ENCODE assay signal across 1 fruit fly cellular context in the genomic region with DNA sequence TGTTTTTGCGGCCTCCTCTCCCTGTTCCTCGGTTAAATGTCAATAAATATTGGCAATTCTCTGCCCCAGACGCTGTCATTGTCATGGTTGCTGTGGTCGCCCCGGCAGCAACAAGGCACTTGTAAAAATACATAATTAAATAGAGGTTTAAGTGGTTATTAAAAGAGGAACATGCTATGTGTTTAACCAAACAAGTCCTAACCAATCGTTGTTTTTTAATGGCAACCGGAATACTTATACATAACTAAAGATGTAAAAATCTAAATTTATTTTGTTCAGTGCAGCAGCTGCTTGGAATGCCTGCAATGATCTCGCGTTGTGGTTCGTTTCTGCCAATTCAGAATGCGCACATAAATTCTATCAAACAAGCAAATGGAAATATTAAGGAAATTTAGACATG.
TF ChIP-seq lines count a peak whose summit lies in the region.

No protein-coding gene starts in this region.

TF ChIP-seq in whole organism, prepupa, 60 proteins besides CTCF, POLR2A, EP300 and RAD21 (continued from another document):
- TF ChIP-seq CG11762 (GFP tag; optimal IDR thresholded peaks at IDR 0.05; lab: Kevin White, UChicago; ENCODE audit: insufficient read depth) (no peak), CG6808 (GFP tag; optimal IDR thresholded peaks at IDR 0.05; lab: Kevin White, UChicago) (peak; percentile 23), OdsH (GFP tag; optimal IDR thresholded peaks at IDR 0.05; lab: Kevin White, UChicago) (peak; percentile 19), Ets21C (GFP tag; optimal IDR thresholded peaks at IDR 0.05; lab: Kevin White, UChicago) (no peak), Sox102F (GFP tag; optimal IDR thresholded peaks at IDR 0.05; lab: Kevin White, UChicago) (peak; percentile 10), spab (GFP tag; optimal IDR thresholded peaks at IDR 0.05; lab: Kevin White, UChicago) (peak; percentile 26), Eip78C (GFP tag; lab: Kevin White, UChicago) (peak; percentile 89), fd85E (GFP tag; optimal IDR thresholded peaks at IDR 0.05; lab: Kevin White, UChicago) (no peak), CG10669 (GFP tag; optimal IDR thresholded peaks at IDR 0.05; lab: Kevin White, UChicago) (peak; percentile 13), CG32006 (GFP tag; optimal IDR thresholded peaks at IDR 0.05; lab: Kevin White, UChicago) (peak; percentile 39), CG10631 (GFP tag; optimal IDR thresholded peaks at IDR 0.05; lab: Kevin White, UChicago) (peak; percentile 12), CG11294 (GFP tag; IDR thresholded peaks at IDR 0.05; lab: Robert Waterston, UW) (no peak), cyc (GFP tag; optimal IDR thresholded peaks at IDR 0.05; lab: Kevin White, UChicago) (peak; percentile 6), Gug (GFP tag; IDR thresholded peaks at IDR 0.05; lab: Robert Waterston, UW) (no peak), CG8319 (GFP tag; optimal IDR thresholded peaks at IDR 0.05; lab: Kevin White, UChicago) (no peak), CG6276 (GFP tag; optimal IDR thresholded peaks at IDR 0.05; lab: Kevin White, UChicago) (no peak), CG11902 (GFP tag; optimal IDR thresholded peaks at IDR 0.05; lab: Kevin White, UChicago) (no peak), CG3919 (GFP tag; optimal IDR thresholded peaks at IDR 0.05; lab: Kevin White, UChicago) (peak; percentile 28), salr (GFP tag; optimal IDR thresholded peaks at IDR 0.05; lab: Kevin White, UChicago) (peak in 1 of 2 experiments; percentile 12), CG8632 (GFP tag; optimal IDR thresholded peaks at IDR 0.05; lab: Kevin White, UChicago) (no peak), eg (GFP tag; IDR thresholded peaks at IDR 0.05; lab: Robert Waterston, UW) (0 out of 3 replicates have a peak, but pooled peaks have one; percentile 32), Met (GFP tag; optimal IDR thresholded peaks at IDR 0.05; lab: Kevin White, UChicago) (peak; percentile 15), Sox15 (GFP tag; optimal IDR thresholded peaks at IDR 0.05; lab: Kevin White, UChicago) (no peak), Hr4 (GFP tag; optimal IDR thresholded peaks at IDR 0.05; lab: Kevin White, UChicago) (no peak), Eip75B (GFP tag; optimal IDR thresholded peaks at IDR 0.05; lab: Kevin White, UChicago) (peak; percentile 34), CG8119 (GFP tag; IDR thresholded peaks at IDR 0.05; lab: Robert Waterston, UW) (no peak), Lpt (GFP tag; optimal IDR thresholded peaks at IDR 0.05; lab: Kevin White, UChicago) (no peak), net (GFP tag; optimal IDR thresholded peaks at IDR 0.05; lab: Kevin White, UChicago) (peak; percentile 4), svp (GFP tag; lab: Kevin White, UChicago) (peak; percentile 76), dac (GFP tag; optimal IDR thresholded peaks at IDR 0.05; lab: Kevin White, UChicago) (no peak), vri (GFP tag; optimal IDR thresholded peaks at IDR 0.05; lab: Kevin White, UChicago) (peak; percentile 4)
